Worm (Caenorhabditis elegans) whole organism, L2 larva: ENCODE measurements around the gene dod-21.

Experiments used
- C34F6.9 ChIP-seq: fragments of 150-350 bp; optimal IDR thresholded peaks from 2 replicates; lab custom pipeline; 2014; ENCODE audit warnings: missing biosample characterization, missing genetic modification characterization
- F13H6.1 ChIP-seq: sonication (generic microtip); optimal IDR thresholded peaks from 2 replicates; lab custom pipeline; 2016; ENCODE audit warnings: missing genetic modification characterization, missing compliant biosample characterization
- R02D3.7 ChIP-seq: fragments of 150-350 bp; optimal IDR thresholded peaks from 2 replicates; lab custom pipeline; 2014; ENCODE audit warnings: missing biosample characterization, missing genetic modification characterization
- Y55F3AM.14 ChIP-seq: fragments of 200-800 bp; sonication (Bioruptor generic); optimal IDR thresholded peaks from 2 replicates; lab custom pipeline; 2018; ENCODE audit warnings: mild to moderate bottlenecking, missing genetic modification characterization, missing compliant biosample characterization
- ZK546.5 ChIP-seq: sonication (generic microtip); optimal IDR thresholded peaks from 2 replicates; lab custom pipeline; 2017; ENCODE audit warnings: missing biosample characterization, missing genetic modification characterization
- alr-1 ChIP-seq: fragments of 150-350 bp; optimal IDR thresholded peaks from 2 replicates; lab custom pipeline; 2014; ENCODE audit warnings: missing biosample characterization, missing genetic modification characterization
- aly-2 ChIP-seq: fragments of 150-350 bp; optimal IDR thresholded peaks from 2 replicates; lab custom pipeline; 2014; ENCODE audit warnings: missing biosample characterization, missing genetic modification characterization
- ama-1 ChIP-seq: fragments of 150-350 bp; optimal IDR thresholded peaks from 2 replicates; lab custom pipeline; 2018; ENCODE audit warnings: inconsistent platforms
- blmp-1 ChIP-seq: sonication (generic microtip); optimal IDR thresholded peaks from 2 replicates; lab custom pipeline; 2017; ENCODE audit warnings: missing genetic modification characterization, mild to moderate bottlenecking, missing compliant biosample characterization, antibody characterized with exemption, moderate library complexity; ENCODE audit not compliant: insufficient read depth
- ceh-82 ChIP-seq: fragments of 150-350 bp; optimal IDR thresholded peaks from 2 replicates; lab custom pipeline; 2014; ENCODE audit warnings: missing biosample characterization, missing genetic modification characterization
- dmd-4 ChIP-seq: sonication (generic microtip); optimal IDR thresholded peaks from 2 replicates; lab custom pipeline; 2017; ENCODE audit warnings: missing biosample characterization, missing genetic modification characterization
- egl-27 ChIP-seq: sonication (generic microtip); optimal IDR thresholded peaks from 3 replicates; lab custom pipeline; 2017; ENCODE audit warnings: missing biosample characterization, missing genetic modification reagents, missing genetic modification characterization
- elt-3 ChIP-seq: sonication (generic microtip); optimal IDR thresholded peaks from 2 replicates; lab custom pipeline; 2017; ENCODE audit warnings: missing biosample characterization, missing genetic modification characterization
- fos-1 ChIP-seq: fragments of 150-350 bp; optimal IDR thresholded peaks from 2 replicates; lab custom pipeline; 2014; ENCODE audit warnings: missing biosample characterization, missing genetic modification characterization
- gmeb-1 ChIP-seq: fragments of 150-350 bp; optimal IDR thresholded peaks from 2 replicates; lab custom pipeline; 2014; ENCODE audit warnings: missing biosample characterization, missing genetic modification characterization
- lin-11 ChIP-seq: fragments of 150-350 bp; sonication (generic microtip); optimal IDR thresholded peaks from 2 replicates; lab custom pipeline; 2014; ENCODE audit warnings: missing biosample characterization, missing genetic modification characterization, inconsistent platforms, mixed read lengths
- lin-13 ChIP-seq: fragments of 150-350 bp; optimal IDR thresholded peaks from 2 replicates; lab custom pipeline; 2014; ENCODE audit warnings: missing biosample characterization, missing genetic modification reagents, missing genetic modification characterization
- lin-39 ChIP-seq: fragments of 150-350 bp; optimal IDR thresholded peaks from 2 replicates; lab custom pipeline; 2014; ENCODE audit warnings: missing biosample characterization, missing genetic modification reagents, missing genetic modification characterization
- lsy-2 ChIP-seq, 2 experiments: fragments of 150-350 bp in 1 of 2; sonication (generic microtip) in 1 of 2; optimal IDR thresholded peaks; 2 replicates each; lab custom pipeline; 2014 to 2017; ENCODE audit warnings: missing biosample characterization in 2 of 2, missing genetic modification characterization in 2 of 2
- mab-5 ChIP-seq: fragments of 150-350 bp; optimal IDR thresholded peaks from 2 replicates; lab custom pipeline; 2014; ENCODE audit warnings: missing biosample characterization, missing genetic modification characterization
- mbf-1 ChIP-seq: sonication (generic microtip); optimal IDR thresholded peaks from 2 replicates; lab custom pipeline; 2017; ENCODE audit warnings: missing biosample characterization, missing genetic modification characterization
- nhr-10 ChIP-seq: sonication (generic microtip); optimal IDR thresholded peaks from 2 replicates; lab custom pipeline; 2017; ENCODE audit warnings: missing biosample characterization, missing genetic modification characterization
- nhr-11 ChIP-seq: fragments of 150-350 bp; optimal IDR thresholded peaks from 2 replicates; lab custom pipeline; 2014; ENCODE audit warnings: missing biosample characterization, missing genetic modification characterization
- nhr-12 ChIP-seq: fragments of 150-350 bp; optimal IDR thresholded peaks from 2 replicates; lab custom pipeline; 2014; ENCODE audit warnings: missing biosample characterization, missing genetic modification characterization
- nhr-129 ChIP-seq: fragments of 150-350 bp; optimal IDR thresholded peaks from 2 replicates; lab custom pipeline; 2014; ENCODE audit warnings: missing biosample characterization, missing genetic modification characterization
- nhr-21 ChIP-seq: fragments of 150-350 bp; optimal IDR thresholded peaks from 2 replicates; lab custom pipeline; 2014; ENCODE audit warnings: missing biosample characterization, missing genetic modification characterization
- nhr-23 ChIP-seq: fragments of 150-350 bp; optimal IDR thresholded peaks from 2 replicates; lab custom pipeline; 2014; ENCODE audit warnings: missing biosample characterization, missing genetic modification reagents, missing genetic modification characterization
- nhr-237 ChIP-seq: fragments of 150-350 bp; optimal IDR thresholded peaks from 2 replicates; lab custom pipeline; 2014; ENCODE audit warnings: missing biosample characterization, missing genetic modification characterization
- nhr-25 ChIP-seq: fragments of 150-350 bp; sonication (generic microtip); optimal IDR thresholded peaks from 3 replicates; lab custom pipeline; 2014; ENCODE audit warnings: missing biosample characterization, missing genetic modification characterization
- nhr-77 ChIP-seq: fragments of 150-350 bp; optimal IDR thresholded peaks from 2 replicates; lab custom pipeline; 2014; ENCODE audit warnings: missing biosample characterization, missing genetic modification characterization
- sem-4 ChIP-seq: fragments of 150-350 bp; optimal IDR thresholded peaks from 2 replicates; lab custom pipeline; 2014; ENCODE audit warnings: missing biosample characterization, missing genetic modification reagents, missing genetic modification characterization
- skn-1 ChIP-seq: sonication (generic microtip); optimal IDR thresholded peaks from 2 replicates; lab custom pipeline; 2017; ENCODE audit warnings: missing biosample characterization, missing genetic modification characterization
- sma-3 ChIP-seq: sonication (generic microtip); optimal IDR thresholded peaks from 2 replicates; lab custom pipeline; 2016; ENCODE audit warnings: missing genetic modification reagents, missing genetic modification characterization, missing compliant biosample characterization
- sma-9 ChIP-seq, 2 experiments: fragments of 150-350 bp in 1 of 2; sonication (generic microtip) in 1 of 2; optimal IDR thresholded peaks; 2 replicates each; lab custom pipeline; 2014 to 2016; ENCODE audit warnings: missing genetic modification characterization in 2 of 2, mild to moderate bottlenecking in 1 of 2, missing biosample characterization in 1 of 2, missing compliant biosample characterization in 1 of 2, missing genetic modification reagents in 1 of 2, moderate library complexity in 1 of 2
- snpc-4 ChIP-seq: fragments of 150-350 bp; optimal IDR thresholded peaks from 2 replicates; lab custom pipeline; 2014; ENCODE audit warnings: missing biosample characterization, missing genetic modification characterization
- unc-62 ChIP-seq: fragments of 150-350 bp; optimal IDR thresholded peaks from 2 replicates; lab custom pipeline; 2014; ENCODE audit warnings: missing biosample characterization, missing genetic modification reagents, missing genetic modification characterization
- zag-1 ChIP-seq: fragments of 150-350 bp; optimal IDR thresholded peaks from 2 replicates; lab custom pipeline; 2014; ENCODE audit warnings: missing biosample characterization, missing genetic modification characterization
- ztf-1 ChIP-seq: fragments of 200-800 bp; sonication (Bioruptor generic); conservative IDR thresholded peaks from 2 replicates; pipeline ENCODE4 v1.3.6; 2022; ENCODE audit warnings: missing genetic modification characterization, missing compliant biosample characterization

Gene dod-21

DNA sequence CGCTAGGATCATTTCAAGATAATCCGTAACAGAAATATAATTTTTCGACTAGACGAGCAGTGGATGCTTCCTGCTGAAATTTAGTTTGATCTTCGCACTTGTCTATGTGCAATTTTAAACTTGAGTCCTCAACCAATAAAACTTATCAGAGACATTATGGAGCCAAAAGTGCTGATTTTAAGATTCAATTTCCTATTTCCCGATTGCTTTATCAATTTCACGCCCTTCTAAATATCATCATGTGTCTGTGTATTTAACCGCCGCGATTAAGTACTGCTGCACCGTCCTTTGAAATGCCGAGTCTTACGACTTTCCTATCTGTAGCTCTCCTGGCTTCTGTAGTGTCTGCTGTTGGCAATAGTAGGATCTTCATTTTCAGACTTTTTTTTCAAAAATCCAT, 15.5 kb upstream of the dod-21 start, which contains the start of gene C32H11.4:
TSS of gene C32H11.4 (plus strand) at position 238 of the 400 bp plus-strand sequence.
- TF ChIP-seq nhr-237 (tag; lab: Kevin White, UChicago) (no peak), dmd-4 (tag; lab: Kevin White, UChicago) (no peak), sma-3 (peak; percentile 68), nhr-21 (no peak), nhr-129 (no peak), gmeb-1 (tag; lab: Kevin White, UChicago) (no peak), nhr-10 (no peak), ztf-1 (GFP tag; lab: Robert Waterston, UW) (no peak), ZK546.5 (no peak), mab-5 (tag; lab: Kevin White, UChicago) (no peak), mbf-1 (tag; lab: Kevin White, UChicago) (no peak), egl-27 (tag; lab: Kevin White, UChicago) (no peak), alr-1 (tag; lab: Kevin White, UChicago) (no peak), fos-1 (tag; lab: Kevin White, UChicago) (peak; percentile 79), nhr-12 (no peak), nhr-23 (tag; lab: Kevin White, UChicago) (no peak), sem-4 (tag; lab: Kevin White, UChicago) (no peak), lin-11 (no peak), ceh-82 (tag; lab: Kevin White, UChicago) (no peak), nhr-77 (tag; lab: Kevin White, UChicago) (no peak), sma-9 (GFP tag; optimal IDR thresholded peaks at IDR 0.05; lab: Kevin White, UChicago) (peak; percentile 96), sma-9 (tag; optimal IDR thresholded peaks at IDR 0.05; lab: Kevin White, UChicago) (no peak), blmp-1 (tag; lab: Kevin White, UChicago) (no peak), zag-1 (no peak), skn-1 (tag; lab: Kevin White, UChicago) (peak; percentile 57), nhr-25 (tag; lab: Kevin White, UChicago) (no peak)

DNA sequence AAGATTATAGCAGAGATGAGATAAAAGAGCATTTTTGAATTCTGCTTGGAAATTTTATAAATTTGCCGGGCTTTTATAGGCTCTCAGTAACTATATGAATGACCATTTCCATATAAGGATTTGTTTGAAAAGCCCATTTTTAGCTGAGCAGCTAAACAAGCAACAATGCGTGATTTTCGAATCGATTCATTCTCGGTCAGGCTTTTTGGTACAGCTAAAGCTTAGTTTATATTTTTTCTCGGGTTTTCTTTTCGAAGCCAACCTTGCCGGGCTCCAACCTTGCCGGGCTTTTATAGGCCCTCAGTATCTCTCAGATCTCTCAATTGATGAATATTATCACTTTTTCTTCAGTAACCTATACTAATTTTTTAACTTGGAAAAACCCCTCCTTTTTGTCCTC, 12.2 kb upstream of the dod-21 start, which contains the start of gene srlf-4:
TSS of gene srlf-4 (minus strand) at position 101 of the 400 bp plus-strand sequence.
- TF ChIP-seq fos-1 (tag; lab: Kevin White, UChicago) (no peak), alr-1 (tag; lab: Kevin White, UChicago) (no peak), ama-1 (lab: Kevin White, UChicago) (no peak), nhr-12 (no peak), nhr-25 (tag; lab: Kevin White, UChicago) (no peak), aly-2 (tag; lab: Kevin White, UChicago) (no peak), sma-9 (GFP tag; optimal IDR thresholded peaks at IDR 0.05; lab: Kevin White, UChicago) (no peak), sma-9 (tag; optimal IDR thresholded peaks at IDR 0.05; lab: Kevin White, UChicago) (no peak), C34F6.9 (tag; lab: Kevin White, UChicago) (no peak), lsy-2 (tag; optimal IDR thresholded peaks at IDR 0.05; lab: Kevin White, UChicago) (no peak), F13H6.1 (tag; lab: Kevin White, UChicago) (no peak), ztf-1 (GFP tag; lab: Robert Waterston, UW) (no peak), egl-27 (tag; lab: Kevin White, UChicago) (no peak), mab-5 (tag; lab: Kevin White, UChicago) (no peak), R02D3.7 (tag; lab: Kevin White, UChicago) (no peak), unc-62 (GFP tag; lab: Kevin White, UChicago) (no peak), nhr-77 (tag; lab: Kevin White, UChicago) (no peak)

DNA sequence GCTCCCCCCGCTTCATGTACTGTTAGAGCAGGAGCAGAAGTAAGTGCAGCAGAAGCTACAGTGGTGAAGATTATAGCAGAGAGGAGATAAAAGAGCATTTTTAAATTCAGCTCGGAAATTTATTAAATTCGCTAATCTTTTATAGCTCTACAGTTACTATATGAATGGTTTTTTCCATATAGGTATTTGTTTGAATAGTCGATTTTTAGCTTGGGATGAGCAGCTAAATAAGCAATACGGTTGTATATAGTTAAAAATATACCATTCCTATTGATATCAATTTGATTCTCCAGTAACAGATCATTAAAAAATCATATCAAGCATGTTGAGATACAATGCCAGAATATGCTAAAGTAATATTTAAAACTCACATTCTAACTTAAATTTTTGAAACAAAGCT, 9.9 kb upstream of the dod-21 start, which contains the start of gene srlf-5:
TSS of gene srlf-5 (minus strand) at position 101 of the 400 bp plus-strand sequence.
- TF ChIP-seq mab-5 (tag; lab: Kevin White, UChicago) (no peak), nhr-11 (tag; lab: Kevin White, UChicago) (no peak), snpc-4 (tag; lab: Kevin White, UChicago) (no peak), alr-1 (tag; lab: Kevin White, UChicago) (no peak), elt-3 (no peak), sem-4 (tag; lab: Kevin White, UChicago) (no peak), unc-62 (GFP tag; lab: Kevin White, UChicago) (no peak), C34F6.9 (tag; lab: Kevin White, UChicago) (no peak), ceh-82 (tag; lab: Kevin White, UChicago) (no peak), Y55F3AM.14 (no peak), ama-1 (lab: Kevin White, UChicago) (no peak), lin-13 (GFP tag; lab: Kevin White, UChicago) (no peak), ZK546.5 (no peak), dmd-4 (tag; lab: Kevin White, UChicago) (no peak), F13H6.1 (tag; lab: Kevin White, UChicago) (no peak), nhr-10 (no peak), gmeb-1 (tag; lab: Kevin White, UChicago) (no peak), sma-9 (GFP tag; optimal IDR thresholded peaks at IDR 0.05; lab: Kevin White, UChicago) (no peak), sma-9 (tag; optimal IDR thresholded peaks at IDR 0.05; lab: Kevin White, UChicago) (no peak), lin-39 (tag; lab: Kevin White, UChicago) (no peak)
